Fruit fly (Drosophila melanogaster) whole organism, wandering third instar larva: ENCODE measurements around the gene CG9498.

Source experiments
- CG32264 ChIP-seq: fragments of 200-800 bp; sonication (Bioruptor generic); optimal IDR thresholded peaks from 2 replicates; lab custom pipeline; 2016; ENCODE audit warnings: missing biosample characterization, missing genetic modification characterization
- CG9705 ChIP-seq: fragments of 200-800 bp; sonication (Bioruptor generic); optimal IDR thresholded peaks from 2 replicates; lab custom pipeline; 2018; ENCODE audit warnings: missing biosample characterization, mild to moderate bottlenecking, missing genetic modification characterization
- CrebA ChIP-seq: fragments of 200-800 bp; sonication (Bioruptor generic); optimal IDR thresholded peaks from 2 replicates; lab custom pipeline; 2016; ENCODE audit warnings: missing biosample characterization, mild to moderate bottlenecking, missing genetic modification characterization, borderline replicate concordance
- Dfd ChIP-seq: fragments of >200 bp; optimal IDR thresholded peaks from 2 replicates; lab custom pipeline; 2017; ENCODE audit warnings: missing biosample characterization, missing genetic modification characterization
- GATAd ChIP-seq: sonication (Bioruptor generic); optimal IDR thresholded peaks from 2 replicates; lab custom pipeline; 2016; ENCODE audit warnings: missing biosample characterization, missing genetic modification characterization
- Hnf4 ChIP-seq: fragments of 200-800 bp; sonication (Bioruptor generic); optimal IDR thresholded peaks from 2 replicates; lab custom pipeline; 2016; ENCODE audit warnings: missing biosample characterization, mild to moderate bottlenecking, missing genetic modification characterization
- Hr83 ChIP-seq: fragments of 200-300 bp; sonication (Bioruptor generic); optimal IDR thresholded peaks from 2 replicates; lab custom pipeline; 2016; ENCODE audit warnings: missing biosample characterization, mild to moderate bottlenecking, missing genetic modification characterization, moderate library complexity; ENCODE audit not compliant: poor library complexity, severe bottlenecking
- Jra ChIP-seq: sonication (Bioruptor generic); optimal IDR thresholded peaks from 2 replicates; lab custom pipeline; 2016; ENCODE audit warnings: missing biosample characterization, missing genetic modification characterization
- Mio ChIP-seq: sonication (Bioruptor generic); optimal IDR thresholded peaks from 2 replicates; lab custom pipeline; 2016; ENCODE audit warnings: missing biosample characterization, missing genetic modification characterization
- Myc ChIP-seq: fragments of >200 bp; optimal IDR thresholded peaks from 2 replicates; lab custom pipeline; 2017
- N ChIP-seq: fragments of >200 bp; optimal IDR thresholded peaks from 2 replicates; lab custom pipeline; 2018; ENCODE audit warnings: missing biosample characterization, missing external identifiers, missing genetic modification characterization
- Rel ChIP-seq, 2 experiments: fragments of 200-800 bp; sonication (Bioruptor generic) in 1 of 2; optimal IDR thresholded peaks; 2 replicates in 1 of 2; 3 replicates in 1 of 2; lab custom pipeline; 2016 to 2019; ENCODE audit warnings: mild to moderate bottlenecking in 2 of 2, missing biosample characterization in 2 of 2, missing genetic modification characterization in 2 of 2, moderate library complexity in 1 of 2
- Sp1 ChIP-seq: fragments of 200-800 bp; sonication (Bioruptor generic); optimal IDR thresholded peaks from 3 replicates; lab custom pipeline; 2019; ENCODE audit warnings: missing biosample characterization, mild to moderate bottlenecking, missing genetic modification characterization, moderate library complexity
- Vsx2 ChIP-seq: fragments of 200-300, 225-300 bp; sonication (Bioruptor generic); optimal IDR thresholded peaks from 2 replicates; lab custom pipeline; 2018; ENCODE audit warnings: missing biosample characterization, missing genetic modification characterization; ENCODE audit not compliant: partially characterized antibody
- br ChIP-seq: fragments of 200-800 bp; sonication (Bioruptor generic); optimal IDR thresholded peaks from 2 replicates; lab custom pipeline; 2016; ENCODE audit warnings: missing biosample characterization, missing genetic modification characterization
- dl ChIP-seq, 2 experiments: fragments of 175-275, 200-275 bp in 1 of 2; fragments of 200-275 bp in 1 of 2; sonication (Bioruptor generic); optimal IDR thresholded peaks; lab custom pipeline; 2018; ENCODE audit warnings: mild to moderate bottlenecking in 2 of 2, missing biosample characterization in 2 of 2, missing genetic modification characterization in 2 of 2, moderate library complexity in 2 of 2; ENCODE audit not compliant: partially characterized antibody in 2 of 2, insufficient read depth in 1 of 2
- dsf ChIP-seq: sonication (Bioruptor generic); optimal IDR thresholded peaks from 2 replicates; lab custom pipeline; 2016; ENCODE audit warnings: missing biosample characterization, missing genetic modification characterization, borderline replicate concordance
- ey ChIP-seq: fragments of 200-800 bp; sonication (Bioruptor generic); optimal IDR thresholded peaks from 2 replicates; lab custom pipeline; 2016; ENCODE audit warnings: missing biosample characterization, missing genetic modification characterization
- foxo ChIP-seq, 2 experiments: fragments of 200-800 bp; sonication (Bioruptor generic); optimal IDR thresholded peaks; 2 replicates in 1 of 2; 3 replicates in 1 of 2; lab custom pipeline; 2016 to 2017; ENCODE audit warnings: missing biosample characterization in 2 of 2, missing genetic modification characterization in 2 of 2
- fru ChIP-seq: fragments of 200-800 bp; sonication (Bioruptor generic); optimal IDR thresholded peaks from 3 replicates; lab custom pipeline; 2016; ENCODE audit warnings: missing biosample characterization, mild to moderate bottlenecking, missing genetic modification characterization
- h ChIP-seq: fragments of 200-800 bp; sonication (Bioruptor generic); optimal IDR thresholded peaks from 3 replicates; lab custom pipeline; 2016; ENCODE audit warnings: missing biosample characterization, mild to moderate bottlenecking, missing genetic modification characterization
- jim ChIP-seq: fragments of 175-275, 200-325 bp; sonication (Bioruptor generic); optimal IDR thresholded peaks from 2 replicates; lab custom pipeline; 2016; ENCODE audit warnings: missing biosample characterization, mild to moderate bottlenecking, missing genetic modification characterization
- pan ChIP-seq: fragments of >200 bp; optimal IDR thresholded peaks from 2 replicates; lab custom pipeline; 2017
- psq ChIP-seq: fragments of 200-800 bp; sonication (Bioruptor generic); optimal IDR thresholded peaks from 3 replicates; lab custom pipeline; 2017; ENCODE audit warnings: missing biosample characterization, mild to moderate bottlenecking, missing genetic modification characterization, moderate library complexity
- rgr ChIP-seq: fragments of 200-800 bp; sonication (Bioruptor generic); optimal IDR thresholded peaks from 3 replicates; lab custom pipeline; 2016; ENCODE audit warnings: missing biosample characterization, mild to moderate bottlenecking, missing genetic modification characterization
- sage ChIP-seq: fragments of 200-800 bp; sonication (Bioruptor generic); optimal IDR thresholded peaks from 2 replicates; lab custom pipeline; 2016; ENCODE audit warnings: missing biosample characterization, mild to moderate bottlenecking, missing genetic modification characterization
- sv ChIP-seq: fragments of 200-800 bp; sonication (Bioruptor generic); optimal IDR thresholded peaks from 3 replicates; lab custom pipeline; 2016; ENCODE audit warnings: missing biosample characterization, missing genetic modification characterization
- tai ChIP-seq: sonication (Bioruptor generic); optimal IDR thresholded peaks from 2 replicates; lab custom pipeline; 2016; ENCODE audit warnings: missing biosample characterization, missing genetic modification characterization
- woc ChIP-seq: sonication (Bioruptor generic); optimal IDR thresholded peaks from 2 replicates; lab custom pipeline; 2016; ENCODE audit warnings: missing biosample characterization, mild to moderate bottlenecking, missing genetic modification characterization

The CG9498 gene

DNA sequence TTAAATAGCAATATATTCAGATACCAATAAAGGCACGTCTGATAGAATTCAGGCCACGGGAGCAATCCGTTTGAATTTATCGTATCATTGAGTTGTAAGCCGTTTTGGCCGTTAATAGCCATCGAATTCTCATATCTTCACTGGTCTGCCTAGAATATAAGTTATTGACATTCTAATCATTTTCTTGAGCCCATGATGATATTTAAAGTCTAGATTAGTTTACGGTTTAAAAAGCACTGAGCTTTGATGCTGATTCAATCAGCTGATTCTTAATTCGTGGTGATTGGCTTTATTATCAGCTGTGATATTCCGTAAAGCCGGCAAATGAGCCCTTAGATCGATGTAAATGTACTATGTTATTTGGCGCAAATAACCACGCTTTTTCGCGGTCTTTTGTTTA is 21.3 kb upstream of the CG9498 start, which contains the start of gene slam:
TSS of gene slam (plus strand) at position 301 of the 400 bp plus-strand sequence.
- TF ChIP-seq Sp1 (GFP tag; lab: Kevin White, UChicago) (no peak), GATAd (GFP tag; lab: Kevin White, UChicago) (no peak), Hnf4 (GFP tag; lab: Kevin White, UChicago) (no peak), Mio (GFP tag; lab: Kevin White, UChicago) (no peak)

DNA sequence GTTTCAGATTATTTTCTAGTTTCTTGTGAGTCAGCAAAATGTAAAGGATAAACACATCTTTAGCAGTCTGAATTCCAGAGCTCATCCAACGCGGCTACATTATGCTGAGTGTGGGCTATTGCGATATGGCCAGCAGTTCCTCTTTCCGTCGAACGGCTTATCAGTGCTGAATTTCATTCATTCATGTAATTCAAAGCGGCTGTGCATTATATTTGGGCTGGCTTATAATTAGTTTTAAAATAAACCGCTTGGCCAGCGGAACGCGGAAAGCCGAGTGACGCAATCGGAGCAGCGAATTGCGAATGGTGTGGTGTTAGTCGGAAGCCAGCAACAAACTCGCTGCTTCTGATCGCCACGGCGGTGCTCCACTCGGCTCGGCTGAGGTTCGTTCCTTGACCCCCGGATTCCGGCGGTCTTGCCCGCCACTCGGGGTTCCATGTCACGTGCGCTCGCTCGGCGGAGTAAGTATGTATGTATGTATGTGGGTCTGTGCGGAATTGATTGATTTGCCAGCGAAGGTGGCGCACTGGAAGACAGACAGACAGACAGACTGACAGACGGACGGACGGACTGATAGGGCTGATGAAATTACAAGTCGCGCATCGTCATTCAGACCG is 20.3 kb upstream of the CG9498 start:
- TF ChIP-seq Hr83 (no peak), Dfd (no peak), Rel (GFP tag; optimal IDR thresholded peaks at IDR 0.05; lab: Kevin White, UChicago) (no peak), Rel (tag; optimal IDR thresholded peaks at IDR 0.05; lab: Kevin White, UChicago) (peak; percentile 2)

DNA sequence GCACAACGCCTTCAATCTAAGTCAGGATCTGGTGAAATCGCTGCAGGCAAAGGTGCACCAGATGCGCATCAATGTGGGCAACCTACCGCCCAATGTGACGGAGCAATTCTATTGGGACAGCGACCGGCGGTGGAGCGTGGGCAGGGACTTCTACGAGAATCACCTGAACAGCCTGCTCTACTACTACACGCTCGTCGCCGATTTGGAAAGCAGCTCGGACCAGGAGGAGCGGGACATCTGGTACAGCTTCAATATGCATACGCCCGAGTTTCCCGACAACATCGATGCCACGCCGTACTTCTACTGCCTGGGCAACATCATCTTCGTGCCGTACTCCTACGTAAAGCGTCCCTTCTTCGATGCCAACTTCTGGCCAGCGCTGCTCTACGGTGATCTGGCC is 18.5 kb upstream of the CG9498 start:
- no peak for TF ChIP-seq Hnf4 (GFP tag; lab: Kevin White, UChicago)
- no peak for TF ChIP-seq CrebA (GFP tag; lab: Kevin White, UChicago)
- no peak for TF ChIP-seq Vsx2
- no peak for TF ChIP-seq woc (GFP tag; lab: Kevin White, UChicago)
- no peak for TF ChIP-seq foxo (GFP tag; optimal IDR thresholded peaks at IDR 0.05; lab: Kevin White, UChicago)
- TF ChIP-seq jim (GFP tag; lab: Kevin White, UChicago): no peak
- no peak for TF ChIP-seq Rel (GFP tag; optimal IDR thresholded peaks at IDR 0.05; lab: Kevin White, UChicago)
- no peak for TF ChIP-seq Rel (tag; optimal IDR thresholded peaks at IDR 0.05; lab: Kevin White, UChicago)
- no peak for TF ChIP-seq dl (GFP tag; optimal IDR thresholded peaks at IDR 0.05; lab: Kevin White, UChicago; ENCODE audit: insufficient read depth in 1 of 2, partially characterized antibody in 2 of 2)
- no peak for TF ChIP-seq dsf
- TF ChIP-seq sv (GFP tag; lab: Kevin White, UChicago): no peak
- no peak for TF ChIP-seq rgr
- TF ChIP-seq h (GFP tag; lab: Kevin White, UChicago): no peak
- TF ChIP-seq psq: no peak

- no peak for TF ChIP-seq rgr
- no peak for TF ChIP-seq tai (GFP tag; lab: Kevin White, UChicago)
- TF ChIP-seq ey (GFP tag; lab: Kevin White, UChicago): no peak
- no peak for TF ChIP-seq pan (lab: Kevin White, UChicago)
- TF ChIP-seq Rel (GFP tag; optimal IDR thresholded peaks at IDR 0.05; lab: Kevin White, UChicago): no peak
- TF ChIP-seq Rel (tag; optimal IDR thresholded peaks at IDR 0.05; lab: Kevin White, UChicago): peak; percentile 65
- no peak for TF ChIP-seq Mio (GFP tag; lab: Kevin White, UChicago)
- no peak for TF ChIP-seq br (GFP tag; lab: Kevin White, UChicago)
- no peak for TF ChIP-seq Dfd
These were observed 16.7 kb upstream of the CG9498 start, which contains the start of gene Nepl4 for dm6 chr2L:6367478-6367932. Gene Nepl4 (plus strand): TSS chr2L:6367882.

DNA sequence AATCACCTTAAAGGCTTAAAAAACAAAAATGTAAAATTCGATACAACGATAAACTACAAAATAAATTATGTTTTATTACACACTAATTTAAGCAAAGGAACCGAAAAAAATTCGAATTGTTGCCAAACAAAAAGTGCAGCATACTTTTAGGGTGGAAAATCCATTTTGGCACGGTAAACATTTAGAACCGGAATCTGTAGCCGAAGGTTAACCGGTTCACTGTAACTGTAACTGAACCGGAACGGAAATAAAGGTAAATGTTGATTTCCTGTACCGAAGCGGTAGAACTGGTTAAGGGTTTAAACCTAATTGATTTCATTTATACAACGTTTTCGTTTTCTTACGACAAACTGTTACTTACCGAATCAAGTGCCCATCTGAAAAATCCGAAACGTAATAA is 16.1 kb upstream of the CG9498 start:
- TF ChIP-seq jim (GFP tag; lab: Kevin White, UChicago) (no peak), N (no peak), woc (GFP tag; lab: Kevin White, UChicago) (no peak), GATAd (GFP tag; lab: Kevin White, UChicago) (no peak), Myc (lab: Kevin White, UChicago) (no peak), fru (GFP tag; lab: Kevin White, UChicago) (no peak), ey (GFP tag; lab: Kevin White, UChicago) (no peak), CG32264 (GFP tag; lab: Kevin White, UChicago) (no peak), Rel (GFP tag; optimal IDR thresholded peaks at IDR 0.05; lab: Kevin White, UChicago) (no peak), Rel (tag; optimal IDR thresholded peaks at IDR 0.05; lab: Kevin White, UChicago) (no peak), CG9705 (GFP tag; lab: Kevin White, UChicago) (no peak), pan (lab: Kevin White, UChicago) (no peak)
- TF ChIP-seq, all 38 proteins: peak for 0

DNA sequence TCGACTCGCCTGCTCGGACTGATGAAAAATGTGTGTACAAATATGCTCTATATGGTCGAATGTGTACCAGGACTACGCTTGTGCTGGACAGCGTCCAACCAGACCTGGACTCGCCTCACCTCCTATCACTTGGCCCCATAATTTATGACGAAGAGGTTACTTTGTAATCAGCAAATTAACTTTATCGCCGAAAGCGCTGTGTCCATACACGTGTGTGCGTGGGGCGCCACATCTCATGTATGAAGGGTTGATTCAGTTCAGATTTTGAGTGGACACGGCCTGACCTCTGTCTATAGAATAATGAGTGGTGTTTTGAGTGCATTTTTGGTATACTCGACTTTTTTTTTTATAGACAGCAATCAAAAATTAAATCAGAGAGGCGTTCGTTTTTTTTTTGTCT is 9.2 kb upstream of the CG9498 start:
- TF ChIP-seq CG9705 (GFP tag; lab: Kevin White, UChicago) (no peak), Jra (GFP tag; lab: Kevin White, UChicago) (no peak), jim (GFP tag; lab: Kevin White, UChicago) (no peak), pan (lab: Kevin White, UChicago) (no peak), sage (GFP tag; lab: Kevin White, UChicago) (no peak), ey (GFP tag; lab: Kevin White, UChicago) (no peak)
